Worm (Caenorhabditis elegans) whole organism, midembryonic: Measurements from ENCODE around the gene far-3.

Experiments used
- cog-1 ChIP-seq: sonication (generic microtip); optimal IDR thresholded peaks from 2 replicates; lab custom pipeline; 2016; ENCODE audit warnings: missing genetic modification characterization, missing compliant biosample characterization
- med-1 ChIP-seq: sonication (generic microtip); optimal IDR thresholded peaks from 2 replicates; lab custom pipeline; 2017; ENCODE audit warnings: missing genetic modification characterization, mild to moderate bottlenecking, missing compliant biosample characterization, antibody characterized with exemption, missing genetic modification reagents; ENCODE audit not compliant: insufficient read depth
- tab-1 ChIP-seq: fragments of 200-800 bp; sonication (Bioruptor generic); IDR thresholded peaks from 2 replicates; pipeline ENCODE4 v1.3.6; 2022; ENCODE audit warnings: missing genetic modification characterization, missing compliant biosample characterization

- TF ChIP-seq tab-1 (GFP tag; lab: Robert Waterston, UW) (no peak), cog-1 (no peak), med-1 (GFP tag; lab: Kevin White, UChicago) (no peak)
These were observed 11.9 kb upstream of the far-3 start for ce11 chrV:13009271-13009670.
